Fruit fly (Drosophila melanogaster): ENCODE data around the gene tst.

Gene tst

dm6 chr3R:23722680-23723372, 49.8 kb downstream of the tst start, which contains the start of gene CG10365:
CG10365 (plus strand) TSS chr3R:23723331.
- TF ChIP-seq usp (GFP tag; optimal IDR thresholded peaks at IDR 0.05) (no peak), woc (GFP tag; optimal IDR thresholded peaks at IDR 0.05) (peak; percentile 53), Rel (GFP tag; optimal IDR thresholded peaks at IDR 0.05) (no peak), Rel (tag; optimal IDR thresholded peaks at IDR 0.05) (peak; percentile 2), CG32264 (GFP tag; optimal IDR thresholded peaks at IDR 0.05) (no peak), tai (GFP tag; optimal IDR thresholded peaks at IDR 0.05) (peak; percentile 7), psq (GFP tag; optimal IDR thresholded peaks at IDR 0.05) (peak; percentile 85), Hnf4 (GFP tag; optimal IDR thresholded peaks at IDR 0.05) (peak; percentile 52), jim (GFP tag; optimal IDR thresholded peaks at IDR 0.05) (no peak), sage (GFP tag; optimal IDR thresholded peaks at IDR 0.05) (no peak), CG9705 (GFP tag; optimal IDR thresholded peaks at IDR 0.05) (peak; percentile 21), Hr83 (GFP tag; optimal IDR thresholded peaks at IDR 0.05; ENCODE audit: poor library complexity, severe bottlenecking) (no peak), rgr (GFP tag; optimal IDR thresholded peaks at IDR 0.05) (peak; percentile 85), Jra (GFP tag; optimal IDR thresholded peaks at IDR 0.05) (no peak), dmrt93B (GFP tag; optimal IDR thresholded peaks at IDR 0.05) (peak; percentile 35), sv (GFP tag; optimal IDR thresholded peaks at IDR 0.05) (no peak), foxo (GFP tag; optimal IDR thresholded peaks at IDR 0.05) (peak in 1 of 2 experiments; percentile 91), N (GFP tag; optimal IDR thresholded peaks at IDR 0.05) (no peak), Dif (GFP tag; optimal IDR thresholded peaks at IDR 0.05; ENCODE audit: partially characterized antibody) (peak; percentile 88), CrebA (GFP tag; optimal IDR thresholded peaks at IDR 0.05; ENCODE audit: borderline replicate concordance) (no peak), Sp1 (GFP tag; optimal IDR thresholded peaks at IDR 0.05) (peak; percentile 93), Vsx2 (GFP tag; optimal IDR thresholded peaks at IDR 0.05; ENCODE audit: partially characterized antibody) (peak; percentile 18), lola (GFP tag; optimal IDR thresholded peaks at IDR 0.05) (no peak), ey (GFP tag; optimal IDR thresholded peaks at IDR 0.05) (peak; percentile 43), fru (GFP tag; optimal IDR thresholded peaks at IDR 0.05) (peak; percentile 81), Mio (GFP tag; optimal IDR thresholded peaks at IDR 0.05) (no peak), dsf (GFP tag; optimal IDR thresholded peaks at IDR 0.05; ENCODE audit: borderline replicate concordance) (no peak), Dfd (GFP tag; optimal IDR thresholded peaks at IDR 0.05) (no peak), HLH106 (tag; optimal IDR thresholded peaks at IDR 0.05) (peak; percentile 76), h (GFP tag; optimal IDR thresholded peaks at IDR 0.05) (peak; percentile 76), OdsH (GFP tag; optimal IDR thresholded peaks at IDR 0.05) (peak; percentile 91), GATAd (GFP tag; optimal IDR thresholded peaks at IDR 0.05) (no peak), Abd-B (GFP tag; optimal IDR thresholded peaks at IDR 0.05) (no peak), pan (optimal IDR thresholded peaks at IDR 0.05) (no peak), dl (GFP tag; optimal IDR thresholded peaks at IDR 0.05; ENCODE audit: insufficient read depth in 1 of 2, partially characterized antibody in 2 of 2) (peak; percentile 50 to 80), Hr78 (GFP tag; optimal IDR thresholded peaks at IDR 0.05) (no peak), br (GFP tag; optimal IDR thresholded peaks at IDR 0.05) (no peak), Myc (optimal IDR thresholded peaks at IDR 0.05) (no peak), brk (GFP tag; optimal IDR thresholded peaks at IDR 0.05) (peak; percentile 69)

dm6 chr3R:23721936-23722335, 50.7 kb downstream of the tst start:
- TF ChIP-seq dsf (GFP tag; optimal IDR thresholded peaks at IDR 0.05; ENCODE audit: borderline replicate concordance), result no peak
- no peak for TF ChIP-seq psq (GFP tag; optimal IDR thresholded peaks at IDR 0.05)
- no peak for TF ChIP-seq Hr83 (GFP tag; optimal IDR thresholded peaks at IDR 0.05; ENCODE audit: poor library complexity, severe bottlenecking)
- TF ChIP-seq HLH106 (tag; optimal IDR thresholded peaks at IDR 0.05), result peak; percentile 39
- TF ChIP-seq jim (GFP tag; optimal IDR thresholded peaks at IDR 0.05), result no peak
- no peak for TF ChIP-seq lola (GFP tag; optimal IDR thresholded peaks at IDR 0.05)
- peak; percentile 23 for TF ChIP-seq Hnf4 (GFP tag; optimal IDR thresholded peaks at IDR 0.05)
- TF ChIP-seq h (GFP tag; optimal IDR thresholded peaks at IDR 0.05), result peak; percentile 41
- no peak for TF ChIP-seq Jra (GFP tag; optimal IDR thresholded peaks at IDR 0.05)
- TF ChIP-seq ey (GFP tag; optimal IDR thresholded peaks at IDR 0.05), result no peak
- TF ChIP-seq dl (GFP tag; optimal IDR thresholded peaks at IDR 0.05; ENCODE audit: insufficient read depth in 1 of 2, partially characterized antibody in 2 of 2), result no peak
- TF ChIP-seq br (GFP tag; optimal IDR thresholded peaks at IDR 0.05), result no peak
- no peak for TF ChIP-seq pan (optimal IDR thresholded peaks at IDR 0.05)
- no peak for TF ChIP-seq N (GFP tag; optimal IDR thresholded peaks at IDR 0.05)
- peak in 1 of 2 experiments; percentile 49 for TF ChIP-seq foxo (GFP tag; optimal IDR thresholded peaks at IDR 0.05)
- no peak for TF ChIP-seq Rel (GFP tag; optimal IDR thresholded peaks at IDR 0.05)
- TF ChIP-seq Rel (tag; optimal IDR thresholded peaks at IDR 0.05), result no peak
- peak; percentile 30 for TF ChIP-seq fru (GFP tag; optimal IDR thresholded peaks at IDR 0.05)
- TF ChIP-seq dmrt93B (GFP tag; optimal IDR thresholded peaks at IDR 0.05), result peak; percentile 25
- no peak for TF ChIP-seq CG32264 (GFP tag; optimal IDR thresholded peaks at IDR 0.05)
- TF ChIP-seq rgr (GFP tag; optimal IDR thresholded peaks at IDR 0.05), result peak; percentile 17
- peak; percentile 1 for TF ChIP-seq Vsx2 (GFP tag; optimal IDR thresholded peaks at IDR 0.05; ENCODE audit: partially characterized antibody)
- peak; percentile 8 for TF ChIP-seq CG9705 (GFP tag; optimal IDR thresholded peaks at IDR 0.05)
- no peak for TF ChIP-seq GATAd (GFP tag; optimal IDR thresholded peaks at IDR 0.05)
- TF ChIP-seq brk (GFP tag; optimal IDR thresholded peaks at IDR 0.05), result peak; percentile 44
- TF ChIP-seq CrebA (GFP tag; optimal IDR thresholded peaks at IDR 0.05; ENCODE audit: borderline replicate concordance), result peak; percentile 6
- TF ChIP-seq Abd-B (GFP tag; optimal IDR thresholded peaks at IDR 0.05), result no peak
- no peak for TF ChIP-seq sage (GFP tag; optimal IDR thresholded peaks at IDR 0.05)

Data from whole organism, wandering third instar larva.